Worm (Caenorhabditis elegans) whole organism, young adult: Measurements from ENCODE around the gene Y46G5A.18.

ENCODE experiments used
- ceh-79 ChIP-seq: sonication (generic microtip); optimal IDR thresholded peaks from 2 replicates; lab custom pipeline; 2017; ENCODE audit warnings: mild to moderate bottlenecking, missing genetic modification characterization, missing compliant biosample characterization
- tbx-9 ChIP-seq: sonication (generic microtip); optimal IDR thresholded peaks from 2 replicates; lab custom pipeline; 2016; ENCODE audit warnings: borderline replicate concordance, missing genetic modification characterization, inconsistent platforms, missing compliant biosample characterization
- unc-62 ChIP-seq: fragments of 150-350 bp; optimal IDR thresholded peaks from 2 replicates; lab custom pipeline; 2014; ENCODE audit warnings: missing biosample characterization, missing genetic modification reagents, missing genetic modification characterization
- zfh-2 ChIP-seq: fragments of 200-800 bp; sonication (Bioruptor generic); conservative IDR thresholded peaks from 2 replicates; pipeline ENCODE4 v1.3.6; 2022; ENCODE audit warnings: missing genetic modification reagents, missing genetic modification characterization, missing compliant biosample characterization

DNA sequence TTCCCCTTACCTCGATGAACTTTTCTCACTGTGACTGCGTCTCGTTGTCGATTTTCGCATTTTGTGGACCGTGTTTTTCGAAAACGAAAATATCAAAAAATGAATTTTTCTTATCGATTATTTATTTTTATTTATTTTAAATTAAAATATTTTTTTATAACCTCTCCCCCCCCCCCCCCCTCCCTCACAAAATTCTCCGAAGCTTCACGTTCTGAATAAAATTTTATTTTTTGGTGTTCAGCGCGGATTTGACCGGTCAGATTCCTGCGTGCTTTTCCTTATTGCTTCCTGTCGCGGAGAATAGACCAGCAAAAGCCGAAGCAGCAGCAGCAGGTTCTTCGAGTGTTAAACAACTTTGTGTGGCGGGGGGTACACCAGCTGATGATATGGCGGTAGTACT, 13.4 kb upstream of the Y46G5A.18 start, which contains the start of gene Y46G5A.22:
- TF ChIP-seq unc-62 (GFP tag; lab: Kevin White, UChicago) (no peak), ceh-79 (tag; lab: Kevin White, UChicago) (no peak), zfh-2 (GFP tag; lab: Robert Waterston, UW) (no peak), tbx-9 (tag; lab: Kevin White, UChicago) (no peak)
